Fruit fly (Drosophila melanogaster) whole organism, embryonic: ENCODE data around the gene Cyt-c-p.

Experiments
- Bteb2 ChIP-seq: fragments of 200-800 bp; sonication (Bioruptor generic); optimal IDR thresholded peaks from 2 replicates; lab custom pipeline; 2016; ENCODE audit warnings: missing biosample characterization, missing genetic modification characterization
- CG10543 ChIP-seq: fragments of 200-800 bp; sonication (Bioruptor generic); optimal IDR thresholded peaks from 3 replicates; lab custom pipeline; 2017; ENCODE audit warnings: missing biosample characterization, mild to moderate bottlenecking, missing genetic modification characterization, moderate library complexity
- CG15514 ChIP-seq: fragments of 200-800 bp; sonication (Bioruptor generic); optimal IDR thresholded peaks from 3 replicates; lab custom pipeline; 2017; ENCODE audit warnings: missing biosample characterization, missing genetic modification characterization, mild to moderate bottlenecking, moderate library complexity, missing genetic modification reagents
- CG1602 ChIP-seq: fragments of 200-800 bp; sonication (Bioruptor generic); optimal IDR thresholded peaks from 3 replicates; lab custom pipeline; 2016; ENCODE audit warnings: missing biosample characterization, missing genetic modification characterization
- CG16863 ChIP-seq: fragments of 200-800 bp; sonication (Bioruptor generic); optimal IDR thresholded peaks from 3 replicates; lab custom pipeline; 2016; ENCODE audit warnings: missing biosample characterization, missing genetic modification characterization
- CG17361 ChIP-seq: fragments of 200-800 bp; sonication (Bioruptor generic); IDR thresholded peaks from 3 replicates; pipeline ENCODE4 v1.3.6; 2022; ENCODE audit warnings: missing biosample characterization, missing genetic modification characterization
- CG1832 ChIP-seq: fragments of 200-800 bp; sonication (Bioruptor generic); optimal IDR thresholded peaks from 2 replicates; lab custom pipeline; 2017; ENCODE audit warnings: missing biosample characterization, mild to moderate bottlenecking, missing genetic modification characterization, inconsistent platforms
- CG18476 ChIP-seq: fragments of 200-800 bp; sonication (Bioruptor generic); optimal IDR thresholded peaks from 2 replicates; lab custom pipeline; 2016; ENCODE audit warnings: missing biosample characterization, mild to moderate bottlenecking, missing genetic modification characterization
- CG2129 ChIP-seq: fragments of 200-800 bp; sonication (Bioruptor generic); IDR thresholded peaks from 2 replicates; pipeline ENCODE4 v1.3.6; 2022; ENCODE audit warnings: missing biosample characterization, missing genetic modification characterization; ENCODE audit not compliant: partially characterized antibody
- CG31224 ChIP-seq: fragments of 200-800 bp; sonication (Bioruptor generic); IDR thresholded peaks from 2 replicates; pipeline ENCODE4 v1.3.6; 2022; ENCODE audit warnings: missing biosample characterization, missing genetic modification characterization
- CG3163 ChIP-seq: fragments of 200-800 bp; sonication (Bioruptor generic); optimal IDR thresholded peaks from 3 replicates; lab custom pipeline; 2016; ENCODE audit warnings: missing biosample characterization, missing genetic modification characterization
- CG32772 ChIP-seq: fragments of 200-800 bp; sonication (Bioruptor generic); IDR thresholded peaks from 2 replicates; pipeline ENCODE4 v1.3.6; 2022; ENCODE audit warnings: missing biosample characterization, missing genetic modification characterization
- CG33213 ChIP-seq: fragments of 200-800 bp; sonication (Bioruptor generic); optimal IDR thresholded peaks from 3 replicates; lab custom pipeline; 2016; ENCODE audit warnings: missing biosample characterization, missing genetic modification characterization
- CG43689 ChIP-seq: fragments of 200-800 bp; sonication (Bioruptor generic); IDR thresholded peaks from 2 replicates; pipeline ENCODE4 v1.3.6; 2022; ENCODE audit warnings: missing biosample characterization, missing genetic modification characterization
- CG6175 ChIP-seq: fragments of 200-800 bp; sonication (Bioruptor generic); IDR thresholded peaks from 3 replicates; pipeline ENCODE4 v1.3.6; 2022; ENCODE audit warnings: missing biosample characterization, missing genetic modification characterization
- CG7357 ChIP-seq: fragments of 200-800 bp; sonication (Bioruptor generic); IDR thresholded peaks from 3 replicates; pipeline ENCODE4 v1.3.6; 2022; ENCODE audit warnings: missing biosample characterization, missing genetic modification characterization
- CG8290 ChIP-seq, 3 experiments: fragments of 200-800 bp; sonication (Bioruptor generic); optimal IDR thresholded peaks; 2 replicates each; lab custom pipeline; 2016 to 2019; ENCODE audit warnings: missing biosample characterization in 3 of 3, missing genetic modification characterization in 3 of 3, mild to moderate bottlenecking in 2 of 3, moderate library complexity in 1 of 3
- CG8944 ChIP-seq: fragments of 200-800 bp; sonication (Bioruptor generic); optimal IDR thresholded peaks from 3 replicates; lab custom pipeline; 2016; ENCODE audit warnings: missing biosample characterization, missing genetic modification characterization
- CHES-1-like ChIP-seq: fragments of 200-800 bp; sonication (Bioruptor generic); optimal IDR thresholded peaks from 2 replicates; lab custom pipeline; 2016; ENCODE audit warnings: missing biosample characterization, missing genetic modification characterization
- Deaf1 ChIP-seq: fragments of 200-800 bp; optimal IDR thresholded peaks from 3 replicates; lab custom pipeline; 2019; ENCODE audit warnings: missing biosample characterization, mild to moderate bottlenecking, missing genetic modification characterization, moderate library complexity
- Dp ChIP-seq: fragments of 200-800 bp; sonication (Bioruptor generic); optimal IDR thresholded peaks from 2 replicates; lab custom pipeline; 2018; ENCODE audit warnings: missing biosample characterization, mild to moderate bottlenecking, missing genetic modification characterization, moderate library complexity
- HLHmδ ChIP-seq: fragments of 200-800 bp; sonication (Bioruptor generic); optimal IDR thresholded peaks from 2 replicates; lab custom pipeline; 2018; ENCODE audit warnings: missing biosample characterization, mild to moderate bottlenecking, missing genetic modification characterization, moderate library complexity
- Mad ChIP-seq: fragments of 200-800 bp; sonication (Bioruptor generic); optimal IDR thresholded peaks from 2 replicates; lab custom pipeline; 2016; ENCODE audit warnings: missing biosample characterization, missing genetic modification characterization
- Opbp ChIP-seq: fragments of 200-800 bp; sonication (Bioruptor generic); IDR thresholded peaks from 3 replicates; pipeline ENCODE4 v1.3.6; 2022; ENCODE audit warnings: missing biosample characterization, missing genetic modification characterization; ENCODE audit not compliant: partially characterized antibody
- Rfx ChIP-seq: fragments of 200-800 bp; sonication (Bioruptor generic); IDR thresholded peaks from 2 replicates; pipeline ENCODE4 v1.3.6; 2022; ENCODE audit warnings: missing biosample characterization, missing genetic modification characterization
- Rx ChIP-seq: fragments of 200-800 bp; sonication (Bioruptor generic); IDR thresholded peaks from 2 replicates; pipeline ENCODE4 v1.3.6; 2022; ENCODE audit warnings: missing biosample characterization, missing genetic modification characterization
- Sry-δ ChIP-seq: fragments of 200-800 bp; sonication (Bioruptor generic); optimal IDR thresholded peaks from 2 replicates; lab custom pipeline; 2016; ENCODE audit warnings: missing biosample characterization, missing genetic modification characterization
- YL-1 ChIP-seq: fragments of 200-800 bp; sonication (Bioruptor generic); optimal IDR thresholded peaks from 3 replicates; lab custom pipeline; 2017; ENCODE audit warnings: missing biosample characterization, mild to moderate bottlenecking, missing genetic modification characterization
- cad ChIP-seq: fragments of >200 bp; optimal IDR thresholded peaks from 2 replicates; lab custom pipeline; 2017; ENCODE audit warnings: missing biosample characterization, missing genetic modification characterization
- corto ChIP-seq: fragments of 200-800 bp; sonication (Bioruptor generic); optimal IDR thresholded peaks from 2 replicates; lab custom pipeline; 2016; ENCODE audit warnings: missing biosample characterization, mild to moderate bottlenecking, missing genetic modification characterization, moderate library complexity
- crc ChIP-seq: fragments of 200-800 bp; sonication (Bioruptor generic); optimal IDR thresholded peaks from 2 replicates; lab custom pipeline; 2016; ENCODE audit warnings: missing biosample characterization, missing genetic modification characterization
- da ChIP-seq: fragments of 200-800 bp; sonication (Bioruptor generic); optimal IDR thresholded peaks from 2 replicates; lab custom pipeline; 2016; ENCODE audit warnings: missing biosample characterization, missing genetic modification characterization
- dpn ChIP-seq, 2 experiments: fragments of 200-800 bp; sonication (Bioruptor generic); optimal IDR thresholded peaks; 3 replicates each; lab custom pipeline; 2016; ENCODE audit warnings: missing biosample characterization in 2 of 2, missing genetic modification characterization in 2 of 2
- esg ChIP-seq: fragments of 200-800 bp; sonication (Bioruptor generic); conservative IDR thresholded peaks from 2 replicates; pipeline ENCODE4 v1.3.6; 2022; ENCODE audit warnings: missing biosample characterization, missing genetic modification characterization
- ewg ChIP-seq: fragments of 200-800 bp; sonication (Bioruptor generic); optimal IDR thresholded peaks from 3 replicates; lab custom pipeline; 2017; ENCODE audit warnings: mild to moderate bottlenecking, missing biosample characterization, missing genetic modification reagents, missing genetic modification characterization
- gce ChIP-seq: fragments of 200-800 bp; sonication (Bioruptor generic); IDR thresholded peaks from 3 replicates; pipeline ENCODE4 v1.3.6; 2022; ENCODE audit warnings: missing biosample characterization, missing genetic modification characterization
- ham ChIP-seq: fragments of 200-800 bp; sonication (Bioruptor generic); IDR thresholded peaks from 2 replicates; pipeline ENCODE4 v1.3.6; 2022; ENCODE audit warnings: missing biosample characterization, missing genetic modification characterization
- knrl ChIP-seq: fragments of 200-800 bp; sonication (Bioruptor generic); IDR thresholded peaks from 3 replicates; pipeline ENCODE4 v1.3.6; 2022; ENCODE audit warnings: missing biosample characterization, missing genetic modification characterization; ENCODE audit not compliant: partially characterized antibody
- odd ChIP-seq: fragments of 200-800 bp; sonication (Bioruptor generic); optimal IDR thresholded peaks from 2 replicates; lab custom pipeline; 2017; ENCODE audit warnings: missing biosample characterization, mild to moderate bottlenecking, missing genetic modification characterization
- onecut ChIP-seq: fragments of 200-800 bp; sonication (Bioruptor generic); IDR thresholded peaks from 2 replicates; pipeline ENCODE4 v1.3.6; 2022; ENCODE audit warnings: missing biosample characterization, missing genetic modification characterization
- pan ChIP-seq, 4 experiments: fragments of >200 bp in 3 of 4; fragments of 200-800 bp in 1 of 4; sonication (Bioruptor generic) in 1 of 4; optimal IDR thresholded peaks in 3 of 4; IDR thresholded peaks in 1 of 4; 2 replicates each; pipeline versions ENCODE4 v1.3.6 to Lab custom; 2017 to 2022; ENCODE audit warnings: missing biosample characterization in 2 of 4, missing genetic modification characterization in 2 of 4, mixed read lengths in 1 of 4
- salm ChIP-seq: fragments of 200-800 bp; sonication (Bioruptor generic); optimal IDR thresholded peaks from 2 replicates; lab custom pipeline; 2018; ENCODE audit warnings: missing biosample characterization, mild to moderate bottlenecking, missing genetic modification characterization
- slp2 ChIP-seq: fragments of 200-800 bp; sonication (Bioruptor generic); optimal IDR thresholded peaks from 2 replicates; lab custom pipeline; 2016; ENCODE audit warnings: missing biosample characterization, missing genetic modification characterization
- toy ChIP-seq: fragments of 200-800 bp; sonication (Bioruptor generic); IDR thresholded peaks from 2 replicates; pipeline ENCODE4 v1.3.6; 2022; ENCODE audit warnings: missing biosample characterization, missing genetic modification characterization
- trh ChIP-seq: fragments of 200-800 bp; sonication (Bioruptor generic); optimal IDR thresholded peaks from 2 replicates; lab custom pipeline; 2016; ENCODE audit warnings: missing biosample characterization, missing genetic modification characterization
- vfl ChIP-seq: fragments of 200-800 bp; sonication (Bioruptor generic); optimal IDR thresholded peaks from 2 replicates; lab custom pipeline; 2016; ENCODE audit warnings: missing biosample characterization, missing genetic modification characterization
- vnd ChIP-seq: fragments of 200-800 bp; sonication (Bioruptor generic); IDR thresholded peaks from 3 replicates; pipeline ENCODE4 v1.3.6; 2022; ENCODE audit warnings: missing biosample characterization, missing genetic modification characterization; ENCODE audit not compliant: partially characterized antibody

The Cyt-c-p gene

dm6 chr2L:16683958-16684877, 35.5 kb upstream of the Cyt-c-p start, which contains the start of gene CG31807 (continued):
- TF ChIP-seq vfl = no peak
- TF ChIP-seq CG7357 (GFP tag; lab: Robert Waterston, UW) = peak; percentile 5; the same call in 1 of the 3 replicates
- TF ChIP-seq Mad (GFP tag; lab: Kevin White, UChicago) = no peak
- no peak for TF ChIP-seq da (GFP tag; lab: Kevin White, UChicago)
- TF ChIP-seq pan (optimal IDR thresholded peaks at IDR 0.05; lab: Kevin White, UChicago) = no peak
- peak in 1 of 2 experiments; percentile 44 for TF ChIP-seq pan (GFP tag; optimal IDR thresholded peaks at IDR 0.05 in 1 of 2, IDR thresholded peaks at IDR 0.05 in 1 of 2)
- peak; percentile 4 for TF ChIP-seq Sry-δ
- no peak for TF ChIP-seq HLHmδ (GFP tag; lab: Kevin White, UChicago)
- TF ChIP-seq Rfx (GFP tag; lab: Robert Waterston, UW) = peak; percentile 37
- TF ChIP-seq Opbp (GFP tag; lab: Robert Waterston, UW) = no peak
- peak; percentile 47 to 65 for TF ChIP-seq dpn (GFP tag; optimal IDR thresholded peaks at IDR 0.05; lab: Kevin White, UChicago)
- TF ChIP-seq Dp (GFP tag; lab: Kevin White, UChicago) = no peak
- TF ChIP-seq trh (GFP tag; lab: Kevin White, UChicago) = no peak
- peak; percentile 16 for TF ChIP-seq CG33213 (GFP tag; lab: Kevin White, UChicago)
- peak; percentile 65 for TF ChIP-seq Bteb2
- peak; percentile 58 for TF ChIP-seq CG16863
- peak; percentile 86 for TF ChIP-seq CG17361 (GFP tag; lab: Robert Waterston, UW)
- TF ChIP-seq CG32772 = 0 out of 2 replicates have a peak, but pooled peaks have one; percentile 6
- TF ChIP-seq gce = 0 out of 3 replicates have a peak, but pooled peaks have one; percentile 42
- TF ChIP-seq CG8944 (GFP tag; lab: Kevin White, UChicago) = peak; percentile 56
- TF ChIP-seq CG18476 (GFP tag; lab: Kevin White, UChicago) = peak; percentile 26
- TF ChIP-seq CG31224 (GFP tag; lab: Robert Waterston, UW) = no peak
- TF ChIP-seq onecut (GFP tag; lab: Robert Waterston, UW) = peak; percentile 43
- no peak for TF ChIP-seq Rx
- peak; percentile 3 for TF ChIP-seq CG1602 (GFP tag; lab: Kevin White, UChicago)
- TF ChIP-seq CHES-1-like = peak; percentile 42
- no peak for TF ChIP-seq knrl (GFP tag; lab: Robert Waterston, UW)
- no peak for TF ChIP-seq CG8290 (GFP tag; optimal IDR thresholded peaks at IDR 0.05; lab: Kevin White, UChicago)
- TF ChIP-seq CG8290 (tag; optimal IDR thresholded peaks at IDR 0.05; lab: Kevin White, UChicago) = peak in 1 of 2 experiments; percentile 45
- TF ChIP-seq cad (GFP tag; lab: Kevin White, UChicago) = no peak
- peak; percentile 45 for TF ChIP-seq ewg (GFP tag; lab: Kevin White, UChicago)
- peak; percentile 36 for TF ChIP-seq CG3163 (GFP tag; lab: Kevin White, UChicago)
- TF ChIP-seq CG2129 (GFP tag; lab: Robert Waterston, UW) = no peak
- TF ChIP-seq CG15514 (GFP tag; lab: Kevin White, UChicago) = peak; percentile 60
- TF ChIP-seq salm (tag; lab: Kevin White, UChicago) = peak; percentile 80
- TF ChIP-seq corto (GFP tag; lab: Kevin White, UChicago) = peak; percentile 84
- TF ChIP-seq CG6175 (GFP tag; lab: Robert Waterston, UW) = no peak
- TF ChIP-seq crc = peak; percentile 42
- TF ChIP-seq ham (GFP tag; lab: Robert Waterston, UW) = no peak
- TF ChIP-seq CG10543 = peak; percentile 38
- TF ChIP-seq CG1832 (GFP tag; lab: Kevin White, UChicago) = no peak
- no peak for TF ChIP-seq vnd (GFP tag; lab: Robert Waterston, UW)
- no peak for TF ChIP-seq toy (GFP tag; lab: Robert Waterston, UW)
- TF ChIP-seq Deaf1 (tag; lab: Kevin White, UChicago) = peak; percentile 7
- no peak for TF ChIP-seq YL-1 (GFP tag; lab: Kevin White, UChicago)
- TF ChIP-seq esg (GFP tag; lab: Robert Waterston, UW) = 0 out of 2 replicates have a peak, but pooled peaks have one; percentile 12
- TF ChIP-seq CG43689 (GFP tag; lab: Robert Waterston, UW) = peak; percentile 33; the same call in 1 of the 2 replicates
- TF ChIP-seq odd (GFP tag; lab: Kevin White, UChicago) = peak; percentile 76
- TF ChIP-seq slp2 (GFP tag; lab: Kevin White, UChicago) = peak; percentile 34
